Worm (Caenorhabditis elegans) whole organism, L1 larva: ENCODE results near the gene exos-7.

Source experiments
- F16B12.6 ChIP-seq: fragments of 150-350 bp; optimal IDR thresholded peaks from 2 replicates; lab custom pipeline; 2014; ENCODE audit warnings: missing biosample characterization, missing genetic modification characterization
- ama-1 ChIP-seq: fragments of 150-350 bp; optimal IDR thresholded peaks from 2 replicates; lab custom pipeline; 2014
- dsc-1 ChIP-seq: sonication (generic microtip); optimal IDR thresholded peaks from 2 replicates; lab custom pipeline; 2016; ENCODE audit warnings: mild to moderate bottlenecking, missing genetic modification characterization, missing compliant biosample characterization
- efl-1 ChIP-seq, 4 experiments: fragments of 150-350 bp; optimal IDR thresholded peaks in 3 of 4; peaks in 1 of 4; 1 replicate in 1 of 4; 2 replicates in 3 of 4; lab custom pipeline; 2014; ENCODE audit warnings: missing biosample characterization in 2 of 4, missing genetic modification characterization in 2 of 4, missing genetic modification reagents in 2 of 4
- efl-3 ChIP-seq: fragments of 200-800 bp; sonication (Bioruptor generic); optimal IDR thresholded peaks from 2 replicates; lab custom pipeline; 2018; ENCODE audit warnings: mild to moderate bottlenecking, missing genetic modification characterization, missing compliant biosample characterization
- elt-2 ChIP-seq: sonication (generic microtip); optimal IDR thresholded peaks from 2 replicates; lab custom pipeline; 2016; ENCODE audit warnings: missing genetic modification characterization, mild to moderate bottlenecking, inconsistent platforms, missing compliant biosample characterization, missing genetic modification reagents
- ets-5 ChIP-seq: fragments of 200-800 bp; sonication (Bioruptor generic); IDR thresholded peaks from 2 replicates; pipeline ENCODE4 v1.3.6; 2022; ENCODE audit warnings: missing genetic modification characterization, missing compliant biosample characterization
- fos-1 ChIP-seq: fragments of 150-350 bp; optimal IDR thresholded peaks from 2 replicates; lab custom pipeline; 2014; ENCODE audit warnings: missing biosample characterization, missing genetic modification characterization
- irx-1 ChIP-seq: sonication (generic microtip); optimal IDR thresholded peaks from 2 replicates; lab custom pipeline; 2016; ENCODE audit warnings: missing genetic modification characterization, missing compliant biosample characterization
- isw-1 ChIP-seq: fragments of 200-800 bp; sonication (Bioruptor generic); IDR thresholded peaks from 2 replicates; pipeline ENCODE4 v1.3.6; 2022; ENCODE audit warnings: missing genetic modification characterization, missing compliant biosample characterization
- lin-13 ChIP-seq: fragments of 150-350 bp; optimal IDR thresholded peaks from 2 replicates; lab custom pipeline; 2014; ENCODE audit warnings: missing biosample characterization, missing genetic modification reagents, missing genetic modification characterization
- lin-14 ChIP-seq: fragments of 200-800 bp; sonication (Bioruptor generic); optimal IDR thresholded peaks from 2 replicates; lab custom pipeline; 2018; ENCODE audit warnings: mild to moderate bottlenecking, missing genetic modification characterization, moderate library complexity, missing compliant biosample characterization
- lin-15B ChIP-seq: fragments of 150-350 bp; sonication (generic microtip); optimal IDR thresholded peaks from 3 replicates; lab custom pipeline; 2014; ENCODE audit warnings: missing biosample characterization, missing genetic modification characterization
- lin-35 ChIP-seq, 2 experiments: fragments of 150-350 bp; optimal IDR thresholded peaks; 2 replicates each; lab custom pipeline; 2014; ENCODE audit warnings: missing biosample characterization in 2 of 2, missing genetic modification characterization in 2 of 2, missing genetic modification reagents in 2 of 2
- lir-3 ChIP-seq: sonication (generic microtip); optimal IDR thresholded peaks from 2 replicates; lab custom pipeline; 2016; ENCODE audit warnings: mild to moderate bottlenecking, missing genetic modification characterization, moderate library complexity, missing compliant biosample characterization; ENCODE audit not compliant: poor library complexity
- lsy-2 ChIP-seq, 2 experiments: fragments of 150-350 bp; optimal IDR thresholded peaks; 2 replicates each; lab custom pipeline; 2014; ENCODE audit warnings: missing biosample characterization in 2 of 2, missing genetic modification characterization in 2 of 2
- mdl-1 ChIP-seq, 2 experiments: fragments of 150-350 bp; optimal IDR thresholded peaks; 2 replicates each; lab custom pipeline; 2014 to 2017; ENCODE audit warnings: missing biosample characterization in 2 of 2, missing genetic modification characterization in 2 of 2, inconsistent platforms in 1 of 2
- mef-2 ChIP-seq: fragments of 150-350 bp; optimal IDR thresholded peaks from 2 replicates; lab custom pipeline; 2014; ENCODE audit warnings: missing biosample characterization, missing genetic modification characterization
- mep-1 ChIP-seq: fragments of 150-350 bp; optimal IDR thresholded peaks from 2 replicates; lab custom pipeline; 2014; ENCODE audit warnings: missing biosample characterization, missing genetic modification characterization
- nhr-11 ChIP-seq: fragments of 150-350 bp; optimal IDR thresholded peaks from 2 replicates; lab custom pipeline; 2014; ENCODE audit warnings: missing biosample characterization, missing genetic modification characterization
- nhr-19 ChIP-seq: fragments of 200-800 bp; sonication (Bioruptor generic); conservative IDR thresholded peaks from 2 replicates; pipeline ENCODE4 v1.3.6; 2022; ENCODE audit warnings: missing genetic modification characterization, missing compliant biosample characterization
- nhr-20 ChIP-seq: sonication (generic microtip); optimal IDR thresholded peaks from 2 replicates; lab custom pipeline; 2016; ENCODE audit warnings: mild to moderate bottlenecking, missing genetic modification characterization, missing compliant biosample characterization
- nhr-47 ChIP-seq: sonication (generic microtip); optimal IDR thresholded peaks from 2 replicates; lab custom pipeline; 2016; ENCODE audit warnings: mild to moderate bottlenecking, missing genetic modification characterization, moderate library complexity, missing compliant biosample characterization
- nhr-71 ChIP-seq: sonication (generic microtip); optimal IDR thresholded peaks from 2 replicates; lab custom pipeline; 2016; ENCODE audit warnings: mild to moderate bottlenecking, missing genetic modification characterization, moderate library complexity, missing compliant biosample characterization
- nhr-76 ChIP-seq: sonication (generic microtip); optimal IDR thresholded peaks from 2 replicates; lab custom pipeline; 2017; ENCODE audit warnings: missing biosample characterization, missing genetic modification characterization
- nhr-84 ChIP-seq: sonication (generic microtip); optimal IDR thresholded peaks from 2 replicates; lab custom pipeline; 2017; ENCODE audit warnings: missing biosample characterization, missing genetic modification characterization
- nhr-85 ChIP-seq: sonication (generic microtip); peaks from one replicate; lab custom pipeline; 2016; ENCODE audit warnings: missing genetic modification characterization, inconsistent platforms, missing compliant biosample characterization
- pag-3 ChIP-seq: sonication (generic microtip); optimal IDR thresholded peaks from 2 replicates; lab custom pipeline; 2017; ENCODE audit warnings: missing genetic modification characterization, mild to moderate bottlenecking, missing compliant biosample characterization, antibody characterized with exemption, borderline replicate concordance; ENCODE audit not compliant: insufficient read depth
- rnt-1 ChIP-seq: sonication (generic microtip); optimal IDR thresholded peaks from 2 replicates; lab custom pipeline; 2016; ENCODE audit warnings: mild to moderate bottlenecking, missing genetic modification characterization, moderate library complexity, missing compliant biosample characterization
- snu-23 ChIP-seq: sonication (generic microtip); optimal IDR thresholded peaks from 2 replicates; lab custom pipeline; 2016; ENCODE audit warnings: missing genetic modification characterization, missing compliant biosample characterization
- sup-37 ChIP-seq: fragments of 200-800 bp; sonication (Bioruptor generic); optimal IDR thresholded peaks from 2 replicates; lab custom pipeline; 2018; ENCODE audit warnings: mild to moderate bottlenecking, missing genetic modification characterization, missing compliant biosample characterization
- swsn-7 ChIP-seq: sonication (generic microtip); optimal IDR thresholded peaks from 2 replicates; lab custom pipeline; 2016; ENCODE audit warnings: missing genetic modification characterization, missing compliant biosample characterization
- tlp-1 ChIP-seq: fragments of 150-350 bp; optimal IDR thresholded peaks from 2 replicates; lab custom pipeline; 2014; ENCODE audit warnings: missing biosample characterization, missing genetic modification characterization
- unc-130 ChIP-seq: fragments of 150-350 bp; optimal IDR thresholded peaks from 2 replicates; lab custom pipeline; 2017; ENCODE audit warnings: missing biosample characterization, missing genetic modification characterization, inconsistent platforms
- unc-62 ChIP-seq: fragments of 150-350 bp; optimal IDR thresholded peaks from 2 replicates; lab custom pipeline; 2014; ENCODE audit warnings: missing biosample characterization, missing genetic modification reagents, missing genetic modification characterization
- unc-98 ChIP-seq: fragments of 200-800 bp; sonication (Bioruptor generic); IDR thresholded peaks from 2 replicates; pipeline ENCODE4 v1.3.6; 2022; ENCODE audit warnings: missing genetic modification characterization, missing compliant biosample characterization

exos-7 gene

DNA sequence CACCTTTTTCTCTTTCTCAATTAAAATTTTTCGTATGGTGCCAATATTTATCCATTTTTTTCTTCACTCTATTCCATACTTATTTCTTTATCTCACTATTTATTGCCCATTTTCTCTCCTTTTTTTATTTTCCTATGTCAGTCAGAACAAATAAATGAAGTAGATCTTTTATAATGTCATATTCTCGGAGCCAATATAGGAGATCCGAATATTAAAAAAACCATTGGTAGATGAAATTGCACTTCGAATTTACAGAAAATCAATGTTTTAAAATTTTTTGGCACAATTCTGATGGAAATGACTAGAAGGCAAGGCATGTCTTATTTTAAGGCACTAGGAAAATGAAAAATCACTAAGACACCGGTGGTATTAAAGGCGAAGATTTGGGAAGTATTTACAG, 48.0 kb upstream of the exos-7 start:
- TF ChIP-seq lin-13 (GFP tag; lab: Kevin White, UChicago) (no peak), efl-3 (GFP tag; lab: Kevin White, UChicago) (no peak), efl-1 (optimal IDR thresholded peaks at IDR 0.05; lab: Kevin White, UChicago) (no peak), efl-1 (GFP tag; optimal IDR thresholded peaks at IDR 0.05 in 1 of 2; lab: Kevin White, UChicago) (no peak), irx-1 (tag; lab: Kevin White, UChicago) (no peak), nhr-76 (tag; lab: Kevin White, UChicago) (no peak), nhr-84 (tag; lab: Kevin White, UChicago) (no peak), F16B12.6 (tag; lab: Kevin White, UChicago) (no peak), mef-2 (no peak), lir-3 (tag; lab: Kevin White, UChicago) (no peak), nhr-85 (tag; lab: Kevin White, UChicago) (no peak), mdl-1 (tag; optimal IDR thresholded peaks at IDR 0.05; lab: Kevin White, UChicago) (no peak), lin-14 (GFP tag; lab: Kevin White, UChicago) (no peak), nhr-11 (tag; lab: Kevin White, UChicago) (no peak), nhr-19 (GFP tag; lab: Robert Waterston, UW) (no peak), unc-130 (tag; lab: Kevin White, UChicago) (no peak)

DNA sequence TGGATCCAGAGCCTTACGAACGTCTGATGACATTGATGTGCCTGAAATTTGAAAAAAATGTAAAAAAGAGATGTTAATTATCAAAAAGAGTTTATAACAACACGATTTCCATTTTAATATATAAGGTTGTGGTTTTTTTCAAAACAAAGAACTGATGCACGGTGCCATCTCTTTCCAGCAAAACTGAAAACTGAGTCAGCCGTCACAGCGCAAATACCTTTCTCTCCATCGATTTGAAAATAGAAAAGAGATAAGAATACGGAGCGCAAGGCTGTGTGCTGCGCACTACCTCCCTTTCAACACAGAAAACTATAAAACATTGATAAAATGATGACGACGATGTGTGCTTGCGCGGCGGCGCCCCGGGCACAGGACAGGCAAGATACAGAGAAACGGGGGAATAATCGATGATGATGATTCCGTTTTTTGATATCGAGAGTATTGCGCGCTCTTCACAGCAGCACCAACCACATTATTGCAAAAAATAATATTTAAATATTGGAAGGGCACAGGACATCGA, 46.2 kb upstream of the exos-7 start, which contains the start of gene Y44A6D.3:
Y44A6D.3 (minus strand) TSS at position 51 of the 520 bp plus-strand sequence.
- TF ChIP-seq ets-5 (GFP tag; lab: Robert Waterston, UW) (no peak), lin-35 (GFP tag; optimal IDR thresholded peaks at IDR 0.05; lab: Kevin White, UChicago) (peak in 1 of 2 experiments; percentile 10), nhr-11 (tag; lab: Kevin White, UChicago) (no peak), dsc-1 (tag; lab: Kevin White, UChicago) (peak; percentile 19), efl-1 (optimal IDR thresholded peaks at IDR 0.05; lab: Kevin White, UChicago) (no peak), efl-1 (GFP tag; optimal IDR thresholded peaks at IDR 0.05 in 1 of 2; lab: Kevin White, UChicago) (peak in 1 of 2 experiments; percentile 68), elt-2 (tag; lab: Kevin White, UChicago) (peak; percentile 46)

DNA sequence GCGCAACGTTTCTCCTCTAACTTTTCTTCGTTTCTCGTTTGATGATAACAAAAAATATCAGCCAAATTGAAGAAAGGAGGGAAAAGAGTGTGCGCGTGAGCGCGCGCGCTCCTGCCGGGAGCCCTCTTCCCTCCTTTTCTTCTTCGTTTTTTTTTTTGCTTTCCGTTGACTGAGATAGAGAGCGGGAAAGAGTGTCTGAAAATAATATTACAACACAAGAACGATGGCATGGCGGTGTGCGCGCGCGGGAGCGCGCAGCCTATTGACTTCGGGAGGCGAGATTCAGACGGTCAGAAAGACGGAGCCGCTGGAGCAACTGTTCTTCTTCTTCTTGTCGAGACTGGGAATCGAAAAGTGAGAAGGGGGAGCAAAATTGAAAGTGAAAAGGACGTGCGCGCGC, 44.9 kb upstream of the exos-7 start:
- TF ChIP-seq swsn-7 (tag; lab: Kevin White, UChicago) = peak; percentile 8
- TF ChIP-seq snu-23 (GFP tag; lab: Kevin White, UChicago) = peak; percentile 52
- TF ChIP-seq unc-98 (GFP tag; lab: Robert Waterston, UW) = peak; percentile 6; the same call in 1 of the 2 replicates
- no peak for TF ChIP-seq isw-1
- peak; percentile 46 for TF ChIP-seq mep-1 (tag; lab: Kevin White, UChicago)
- peak; percentile 29 for TF ChIP-seq unc-130 (tag; lab: Kevin White, UChicago)
- TF ChIP-seq nhr-19 (GFP tag; lab: Robert Waterston, UW) = peak; percentile 38
- TF ChIP-seq lin-15B = no peak
- no peak for TF ChIP-seq unc-62
- TF ChIP-seq efl-1 (optimal IDR thresholded peaks at IDR 0.05; lab: Kevin White, UChicago) = peak in 1 of 2 experiments; percentile 3
- TF ChIP-seq efl-1 (GFP tag; optimal IDR thresholded peaks at IDR 0.05 in 1 of 2; lab: Kevin White, UChicago) = no peak
- TF ChIP-seq nhr-11 (tag; lab: Kevin White, UChicago) = no peak
- TF ChIP-seq nhr-20 (tag; lab: Kevin White, UChicago) = peak; percentile 22
- no peak for TF ChIP-seq tlp-1 (tag; lab: Kevin White, UChicago)
- no peak for TF ChIP-seq nhr-47 (tag; lab: Kevin White, UChicago)
- peak in 1 of 2 experiments; percentile 8 for TF ChIP-seq lin-35 (GFP tag; optimal IDR thresholded peaks at IDR 0.05; lab: Kevin White, UChicago)
- TF ChIP-seq mdl-1 (tag; optimal IDR thresholded peaks at IDR 0.05; lab: Kevin White, UChicago) = peak in 1 of 2 experiments; percentile 19
- TF ChIP-seq fos-1 (tag; lab: Kevin White, UChicago) = no peak
- TF ChIP-seq dsc-1 (tag; lab: Kevin White, UChicago) = peak; percentile 62
- TF ChIP-seq lin-14 (GFP tag; lab: Kevin White, UChicago) = peak; percentile 87
- no peak for TF ChIP-seq ama-1 (lab: Kevin White, UChicago)
- TF ChIP-seq rnt-1 = peak; percentile 61
- peak; percentile 91 for TF ChIP-seq pag-3
- TF ChIP-seq ets-5 (GFP tag; lab: Robert Waterston, UW) = no peak
- no peak for TF ChIP-seq sup-37 (GFP tag; lab: Kevin White, UChicago)
- peak; percentile 55 for TF ChIP-seq nhr-71 (tag; lab: Kevin White, UChicago)
- TF ChIP-seq lsy-2 (tag; optimal IDR thresholded peaks at IDR 0.05; lab: Kevin White, UChicago) = peak in 1 of 2 experiments; percentile 48
